Worm (Caenorhabditis elegans) whole organism, mixed stage, embryonic: ENCODE data around the gene urm-1.

Source experiments
- ces-1 ChIP-seq: fragments of 150-350 bp; optimal IDR thresholded peaks from 2 replicates; lab custom pipeline; 2014; ENCODE audit warnings: missing biosample characterization, missing genetic modification reagents, missing genetic modification characterization
- cnd-1 ChIP-seq: fragments of 200-800 bp; sonication (Bioruptor generic); optimal IDR thresholded peaks from 2 replicates; lab custom pipeline; 2018; ENCODE audit warnings: mild to moderate bottlenecking, missing genetic modification characterization, missing compliant biosample characterization
- ham-2 ChIP-seq: fragments of 200-800 bp; sonication (Bioruptor generic); optimal IDR thresholded peaks from 2 replicates; lab custom pipeline; 2018; ENCODE audit warnings: mild to moderate bottlenecking, missing genetic modification characterization, missing compliant biosample characterization
- lsy-2 ChIP-seq: fragments of 150-350 bp; optimal IDR thresholded peaks from 2 replicates; lab custom pipeline; 2014; ENCODE audit warnings: missing biosample characterization, missing genetic modification characterization
- nhr-76 ChIP-seq: sonication (generic microtip); optimal IDR thresholded peaks from 2 replicates; lab custom pipeline; 2017; ENCODE audit warnings: missing biosample characterization, missing genetic modification characterization
- unc-120 ChIP-seq: sonication (generic microtip); optimal IDR thresholded peaks from 2 replicates; lab custom pipeline; 2017; ENCODE audit warnings: missing genetic modification characterization, missing compliant biosample characterization; ENCODE audit not compliant: poor library complexity, severe bottlenecking
- unc-62 ChIP-seq: fragments of 150-350 bp; optimal IDR thresholded peaks from 2 replicates; lab custom pipeline; 2014; ENCODE audit warnings: missing biosample characterization, missing genetic modification reagents, missing genetic modification characterization

ce11 chrIII:10506699-10507248, 1.5 kb downstream of the urm-1 start, which contains the start of the genes sip-1 and sly-1:
- peak; percentile 44 for TF ChIP-seq ces-1 (GFP tag; lab: Kevin White, UChicago)
- no peak for TF ChIP-seq nhr-76 (tag; lab: Kevin White, UChicago)
- no peak for TF ChIP-seq cnd-1 (tag; lab: Kevin White, UChicago)
- TF ChIP-seq lsy-2 (tag; lab: Kevin White, UChicago): peak; percentile 61
- no peak for TF ChIP-seq unc-62 (GFP tag; lab: Kevin White, UChicago)
- no peak for TF ChIP-seq ham-2
- TF ChIP-seq unc-120 (tag; lab: Kevin White, UChicago): no peak
